Fruit fly (Drosophila melanogaster): Measurements from ENCODE around the gene CG32603.

DNA sequence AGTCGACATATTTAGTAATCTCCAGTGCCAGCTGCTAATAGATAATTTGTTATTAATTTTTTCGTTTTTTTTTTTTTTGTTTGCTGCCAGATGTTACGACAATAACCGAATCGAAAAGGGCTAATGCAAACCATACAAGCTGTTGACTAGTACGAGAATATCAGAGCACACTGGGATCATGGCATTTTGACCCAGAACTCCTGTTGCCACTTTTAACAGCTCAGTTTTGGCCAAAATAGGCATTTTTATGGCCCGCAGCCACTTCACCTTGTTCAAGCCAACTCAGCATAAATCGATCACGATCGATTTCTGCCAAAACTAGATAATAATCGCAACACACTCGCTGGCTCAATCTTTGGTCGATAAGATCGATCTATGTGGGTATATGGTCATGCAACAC is 32.5 kb upstream of the CG32603 start, which contains the start of gene CG12479:
- TF ChIP-seq Dll (optimal IDR thresholded peaks at IDR 0.05) (no peak), psq (optimal IDR thresholded peaks at IDR 0.05) (no peak), CG8478 (optimal IDR thresholded peaks at IDR 0.05) (no peak), usp (GFP tag; optimal IDR thresholded peaks at IDR 0.05) (no peak), pan (optimal IDR thresholded peaks at IDR 0.05) (no peak), EcR (GFP tag; optimal IDR thresholded peaks at IDR 0.05) (no peak)

All from whole organism.